Fruit fly (Drosophila melanogaster) whole organism, adult: ENCODE measurements around the gene CG43330.

Experiments
- CG14711 ChIP-seq: fragments of 200-800 bp; sonication (Bioruptor generic); optimal IDR thresholded peaks from 2 replicates; lab custom pipeline; 2018; ENCODE audit warnings: missing biosample characterization, mild to moderate bottlenecking, missing genetic modification characterization, moderate library complexity
- CG5204 ChIP-seq: fragments of 200-800 bp; sonication (Bioruptor generic); optimal IDR thresholded peaks from 2 replicates; lab custom pipeline; 2016; ENCODE audit warnings: missing biosample characterization, missing genetic modification characterization
- CG7045 ChIP-seq: fragments of 200-800 bp; sonication (Bioruptor generic); optimal IDR thresholded peaks from 2 replicates; lab custom pipeline; 2017; ENCODE audit warnings: missing biosample characterization, mild to moderate bottlenecking, missing genetic modification characterization
- CG7101 ChIP-seq: fragments of 200-800 bp; sonication (Bioruptor generic); optimal IDR thresholded peaks from 2 replicates; lab custom pipeline; 2018; ENCODE audit warnings: missing biosample characterization, mild to moderate bottlenecking, missing genetic modification characterization, moderate library complexity
- Hr96 ChIP-seq: fragments of 200-800 bp; sonication (Bioruptor generic); optimal IDR thresholded peaks from 2 replicates; lab custom pipeline; 2016; ENCODE audit warnings: missing biosample characterization, missing genetic modification characterization
- kay ChIP-seq: fragments of 200-800 bp; sonication (Bioruptor generic); peaks from one replicate; lab custom pipeline; 2016; ENCODE audit warnings: missing biosample characterization, missing genetic modification characterization, borderline replicate concordance
- ovo ChIP-seq: fragments of 200-800 bp; sonication (Bioruptor generic); optimal IDR thresholded peaks from 2 replicates; lab custom pipeline; 2016; ENCODE audit warnings: missing biosample characterization, missing genetic modification characterization
- pad ChIP-seq: fragments of 200-800 bp; sonication (Bioruptor generic); optimal IDR thresholded peaks from 3 replicates; lab custom pipeline; 2017; ENCODE audit warnings: missing biosample characterization, missing genetic modification characterization, mild to moderate bottlenecking, moderate library complexity, missing genetic modification reagents

DNA sequence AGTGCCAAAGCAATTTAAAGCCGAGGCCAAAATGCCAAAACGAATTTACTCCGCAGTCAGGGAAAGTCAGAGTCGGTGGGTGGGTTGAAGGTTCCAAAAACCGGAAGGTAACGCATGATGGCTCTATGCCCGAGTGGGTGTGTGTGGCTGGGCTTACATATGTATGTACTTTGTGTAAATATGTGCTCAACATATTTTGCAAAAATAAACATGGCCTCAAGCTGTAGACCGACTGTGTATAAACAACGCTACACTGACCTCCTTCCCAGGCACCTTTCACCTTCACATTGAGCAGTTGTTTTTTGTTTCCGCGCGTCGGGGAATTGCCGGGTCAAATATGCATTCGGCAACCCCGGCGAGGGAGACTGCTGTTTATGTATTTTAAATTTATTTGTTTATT lies 15.8 kb upstream of the CG43330 start:
- TF ChIP-seq CG14711 (tag; lab: Kevin White, UChicago): no peak
- TF ChIP-seq pad (GFP tag; lab: Kevin White, UChicago): no peak
- TF ChIP-seq CG7045 (GFP tag; lab: Kevin White, UChicago): no peak
- TF ChIP-seq Hr96 (GFP tag; lab: Kevin White, UChicago): no peak
- no peak for TF ChIP-seq CG5204 (GFP tag; lab: Kevin White, UChicago)
- no peak for TF ChIP-seq CG7101 (tag; lab: Kevin White, UChicago)
- no peak for TF ChIP-seq kay (GFP tag; lab: Kevin White, UChicago)
- no peak for TF ChIP-seq ovo (GFP tag; lab: Kevin White, UChicago)
